Worm (Caenorhabditis elegans) whole organism, late embryonic: ENCODE measurements around the gene F14H8.4.

Source experiments
- ama-1 ChIP-seq: fragments of 150-350 bp; optimal IDR thresholded peaks from 2 replicates; lab custom pipeline; 2014
- che-1 ChIP-seq: sonication (generic microtip); optimal IDR thresholded peaks from 2 replicates; lab custom pipeline; 2016; ENCODE audit warnings: mild to moderate bottlenecking, missing genetic modification characterization, missing compliant biosample characterization
- sdc-2 ChIP-seq: sonication (generic microtip); optimal IDR thresholded peaks from 2 replicates; lab custom pipeline; 2016; ENCODE audit warnings: missing genotype, missing genetic modification characterization, missing compliant biosample characterization
- tbx-2 ChIP-seq: sonication (generic microtip); optimal IDR thresholded peaks from 2 replicates; lab custom pipeline; 2016; ENCODE audit warnings: missing genetic modification characterization, missing compliant biosample characterization
- unc-42 ChIP-seq: sonication (generic microtip); optimal IDR thresholded peaks from 2 replicates; lab custom pipeline; 2016; ENCODE audit warnings: missing genotype, missing genetic modification characterization, missing compliant biosample characterization
- unc-86 ChIP-seq: sonication (generic microtip); optimal IDR thresholded peaks from 2 replicates; lab custom pipeline; 2016; ENCODE audit warnings: missing genetic modification characterization, missing compliant biosample characterization

DNA sequence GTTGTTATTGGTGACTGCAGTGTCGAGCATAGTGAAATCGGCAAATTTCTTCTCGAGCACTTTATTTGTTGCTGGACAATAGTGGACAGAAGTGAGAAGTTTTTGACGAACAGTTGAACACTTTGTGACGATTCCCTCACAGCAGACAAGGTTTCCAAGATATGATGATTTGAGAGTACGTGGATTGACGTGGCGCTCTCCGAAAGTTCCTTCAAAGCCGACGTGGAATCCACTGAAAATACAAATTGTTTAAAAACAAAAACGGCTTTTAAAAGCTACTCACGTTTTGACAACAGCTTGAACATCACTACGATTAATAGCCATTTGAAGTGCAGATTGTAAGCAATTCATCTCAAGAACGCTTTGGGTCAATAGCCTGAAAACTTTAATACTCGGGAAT is 35.3 kb downstream of the F14H8.4 start:
- TF ChIP-seq tbx-2 (no peak), sdc-2 (tag; lab: Kevin White, UChicago) (no peak), unc-42 (tag; lab: Kevin White, UChicago) (no peak), unc-86 (tag; lab: Kevin White, UChicago) (no peak), che-1 (tag; lab: Kevin White, UChicago) (no peak), ama-1 (no peak)
